Fruit fly (Drosophila melanogaster) whole organism, embryonic: ENCODE measurements around the gene CNPYb.

Source experiments
- Aef1 ChIP-seq: fragments of 200-800 bp; sonication (Bioruptor generic); IDR thresholded peaks from 3 replicates; pipeline ENCODE4 v1.3.6; 2022; ENCODE audit warnings: missing biosample characterization, missing genetic modification characterization
- Awh ChIP-seq: fragments of 200-800 bp; sonication (Bioruptor generic); IDR thresholded peaks from 2 replicates; pipeline ENCODE4, ENCODE4 v1.3.6; 2022; ENCODE audit warnings: missing biosample characterization, missing genetic modification characterization
- BEAF-32 ChIP-seq: fragments of 200-800 bp; sonication (Bioruptor generic); optimal IDR thresholded peaks from 3 replicates; lab custom pipeline; 2017; ENCODE audit warnings: missing biosample characterization, missing genetic modification characterization, mild to moderate bottlenecking, moderate library complexity, missing genetic modification reagents
- CG11504 ChIP-seq: fragments of 200-800 bp; sonication (Bioruptor generic); optimal IDR thresholded peaks from 3 replicates; lab custom pipeline; 2019; ENCODE audit warnings: missing biosample characterization, mild to moderate bottlenecking, missing genetic modification characterization, moderate library complexity
- CG12299 ChIP-seq: fragments of 200-800 bp; sonication (Bioruptor generic); optimal IDR thresholded peaks from 2 replicates; lab custom pipeline; 2018; ENCODE audit warnings: missing biosample characterization, mild to moderate bottlenecking, missing genetic modification characterization
- CG12659 ChIP-seq: fragments of 200-800 bp; sonication (Bioruptor generic); optimal IDR thresholded peaks from 3 replicates; lab custom pipeline; 2017; ENCODE audit warnings: mild to moderate bottlenecking, missing biosample characterization, missing genetic modification reagents, missing genetic modification characterization
- CG14050 ChIP-seq: fragments of 200-800 bp; sonication (Bioruptor generic); IDR thresholded peaks from 3 replicates; pipeline ENCODE4 v1.3.6; 2022; ENCODE audit warnings: missing biosample characterization, missing genetic modification characterization
- CG15011 ChIP-seq: fragments of 200-800 bp; sonication (Bioruptor generic); optimal IDR thresholded peaks from 3 replicates; lab custom pipeline; 2018; ENCODE audit warnings: missing biosample characterization, mild to moderate bottlenecking, missing genetic modification characterization
- CG1647 ChIP-seq: fragments of 200-800 bp; sonication (Bioruptor generic); optimal IDR thresholded peaks from 3 replicates; lab custom pipeline; 2016; ENCODE audit warnings: missing biosample characterization, missing genetic modification characterization
- CG16779 ChIP-seq: fragments of 200-800 bp; sonication (Bioruptor generic); IDR thresholded peaks from 2 replicates; pipeline ENCODE4 v1.3.6; 2022; ENCODE audit warnings: missing biosample characterization, missing genetic modification characterization
- CG17802 ChIP-seq: fragments of 200-800 bp; sonication (Bioruptor generic); optimal IDR thresholded peaks from 2 replicates; lab custom pipeline; 2018; ENCODE audit warnings: missing biosample characterization, mild to moderate bottlenecking, missing genetic modification characterization, moderate library complexity
- CG2116 ChIP-seq: fragments of 200-800 bp; sonication (Bioruptor generic); optimal IDR thresholded peaks from 3 replicates; lab custom pipeline; 2018; ENCODE audit warnings: missing biosample characterization, mild to moderate bottlenecking, missing genetic modification characterization
- CG2712 ChIP-seq: fragments of 200-800 bp; optimal IDR thresholded peaks from 3 replicates; lab custom pipeline; 2019; ENCODE audit warnings: missing biosample characterization, mild to moderate bottlenecking, missing genetic modification characterization, moderate library complexity
- CG31224 ChIP-seq: fragments of 200-800 bp; sonication (Bioruptor generic); IDR thresholded peaks from 2 replicates; pipeline ENCODE4 v1.3.6; 2022; ENCODE audit warnings: missing biosample characterization, missing genetic modification characterization
- CG31365 ChIP-seq: fragments of 200-800 bp; sonication (Bioruptor generic); optimal IDR thresholded peaks from 2 replicates; lab custom pipeline; 2018; ENCODE audit warnings: missing biosample characterization, mild to moderate bottlenecking, missing genetic modification characterization
- CG3726 ChIP-seq: fragments of 200-800 bp; sonication (Bioruptor generic); IDR thresholded peaks from 3 replicates; pipeline ENCODE4, ENCODE4 v1.3.6; 2022; ENCODE audit warnings: missing biosample characterization, missing genetic modification characterization
- CG3838 ChIP-seq: fragments of 200-800 bp; sonication (Bioruptor generic); optimal IDR thresholded peaks from 3 replicates; lab custom pipeline; 2016; ENCODE audit warnings: missing biosample characterization, missing genetic modification characterization
- CG4282 ChIP-seq: fragments of 200-800 bp; sonication (Bioruptor generic); optimal IDR thresholded peaks from 2 replicates; lab custom pipeline; 2016; ENCODE audit warnings: missing biosample characterization, missing genetic modification characterization
- CG4424 ChIP-seq: fragments of 200-800 bp; sonication (Bioruptor generic); optimal IDR thresholded peaks from 3 replicates; lab custom pipeline; 2016; ENCODE audit warnings: missing biosample characterization, missing genetic modification characterization
- CG7963 ChIP-seq: fragments of 200-800 bp; sonication (Bioruptor generic); IDR thresholded peaks from 3 replicates; pipeline ENCODE4 v1.3.6; 2022; ENCODE audit warnings: missing biosample characterization, missing genetic modification characterization; ENCODE audit not compliant: partially characterized antibody
- CG8281 ChIP-seq: fragments of 200-800 bp; sonication (Bioruptor generic); optimal IDR thresholded peaks from 2 replicates; lab custom pipeline; 2018; ENCODE audit warnings: missing biosample characterization, mild to moderate bottlenecking, missing genetic modification characterization, moderate library complexity
- CG8765 ChIP-seq: fragments of 200-800 bp; sonication (Bioruptor generic); IDR thresholded peaks from 2 replicates; pipeline ENCODE4 v1.3.6; 2022; ENCODE audit warnings: missing biosample characterization, missing genetic modification characterization
- CG9932 ChIP-seq: fragments of 200-800 bp; sonication (Bioruptor generic); IDR thresholded peaks from 2 replicates; pipeline ENCODE4 v1.3.6; 2022; ENCODE audit warnings: missing biosample characterization, missing genetic modification characterization
- GATAe ChIP-seq: fragments of 200-800 bp; sonication (Bioruptor generic); conservative IDR thresholded peaks from 2 replicates; pipeline ENCODE4 v1.3.6; 2022; ENCODE audit warnings: missing biosample characterization, missing genetic modification characterization
- HmgZ ChIP-seq: fragments of 200-800 bp; sonication (Bioruptor generic); optimal IDR thresholded peaks from 2 replicates; lab custom pipeline; 2018; ENCODE audit warnings: missing biosample characterization, mild to moderate bottlenecking, missing genetic modification characterization
- Hr3 ChIP-seq: fragments of 200-800 bp; sonication (Bioruptor generic); optimal IDR thresholded peaks from 3 replicates; lab custom pipeline; 2016; ENCODE audit warnings: missing biosample characterization, missing genetic modification characterization
- Lim3 ChIP-seq: fragments of 200-800 bp; sonication (Bioruptor generic); IDR thresholded peaks from 2 replicates; pipeline ENCODE4 v1.3.6; 2022; ENCODE audit warnings: missing biosample characterization, missing genetic modification characterization
- NC2β ChIP-seq: fragments of 200-800 bp; sonication (Bioruptor generic); optimal IDR thresholded peaks from 2 replicates; lab custom pipeline; 2016; ENCODE audit warnings: missing biosample characterization, missing genetic modification characterization
- NfI ChIP-seq: fragments of 200-800 bp; sonication (Bioruptor generic); optimal IDR thresholded peaks from 3 replicates; lab custom pipeline; 2018; ENCODE audit warnings: missing biosample characterization, mild to moderate bottlenecking, missing genetic modification characterization, moderate library complexity
- Sry-β ChIP-seq: fragments of 200-800 bp; sonication (Bioruptor generic); optimal IDR thresholded peaks from 2 replicates; lab custom pipeline; 2018; ENCODE audit warnings: missing biosample characterization, mild to moderate bottlenecking, missing genetic modification characterization, moderate library complexity
- ap ChIP-seq: fragments of 200-800 bp; sonication (Bioruptor generic); IDR thresholded peaks from 2 replicates; pipeline ENCODE4 v1.3.6; 2022; ENCODE audit warnings: missing biosample characterization, missing genetic modification characterization
- btn ChIP-seq: fragments of 200-800 bp; sonication (Bioruptor generic); optimal IDR thresholded peaks from 2 replicates; lab custom pipeline; 2016; ENCODE audit warnings: missing biosample characterization, missing genetic modification characterization
- ci ChIP-seq: fragments of 200-800 bp; sonication (Bioruptor generic); IDR thresholded peaks from 3 replicates; pipeline ENCODE4 v1.3.6; 2022; ENCODE audit warnings: missing biosample characterization, missing genetic modification characterization
- cwo ChIP-seq: fragments of 200-800 bp; sonication (Bioruptor generic); optimal IDR thresholded peaks from 3 replicates; lab custom pipeline; 2017; ENCODE audit warnings: missing biosample characterization, missing genetic modification characterization, mild to moderate bottlenecking, moderate library complexity, missing genetic modification reagents
- dm ChIP-seq: fragments of 200-800 bp; sonication (Bioruptor generic); optimal IDR thresholded peaks from 3 replicates; lab custom pipeline; 2016; ENCODE audit warnings: missing biosample characterization, missing genetic modification characterization
- esg ChIP-seq: fragments of 200-800 bp; sonication (Bioruptor generic); conservative IDR thresholded peaks from 2 replicates; pipeline ENCODE4 v1.3.6; 2022; ENCODE audit warnings: missing biosample characterization, missing genetic modification characterization
- ham ChIP-seq: fragments of 200-800 bp; sonication (Bioruptor generic); IDR thresholded peaks from 2 replicates; pipeline ENCODE4 v1.3.6; 2022; ENCODE audit warnings: missing biosample characterization, missing genetic modification characterization
- her ChIP-seq: fragments of 200-800 bp; sonication (Bioruptor generic); optimal IDR thresholded peaks from 2 replicates; lab custom pipeline; 2016; ENCODE audit warnings: missing biosample characterization, missing genetic modification characterization
- inv ChIP-seq: fragments of 200-800 bp; sonication (Bioruptor generic); IDR thresholded peaks from 2 replicates; pipeline ENCODE4 v1.3.6; 2022; ENCODE audit warnings: missing biosample characterization, missing genetic modification characterization; ENCODE audit not compliant: partially characterized antibody
- kay ChIP-seq: fragments of 200-800 bp; sonication (Bioruptor generic); optimal IDR thresholded peaks from 2 replicates; lab custom pipeline; 2016; ENCODE audit warnings: missing biosample characterization, missing genetic modification characterization
- nom ChIP-seq: fragments of 200-800 bp; sonication (Bioruptor generic); optimal IDR thresholded peaks from 2 replicates; lab custom pipeline; 2017; ENCODE audit warnings: missing biosample characterization, missing genetic modification characterization, mild to moderate bottlenecking, moderate library complexity, missing genetic modification reagents
- sc ChIP-seq, 3 experiments: fragments of >200 bp in 2 of 3; fragments of 200-800 bp in 1 of 3; sonication (Bioruptor generic) in 1 of 3; optimal IDR thresholded peaks; 2 replicates in 2 of 3; 3 replicates in 1 of 3; lab custom pipeline; 2017; ENCODE audit warnings: mild to moderate bottlenecking in 1 of 3, missing biosample characterization in 1 of 3, missing genetic modification characterization in 1 of 3, missing genetic modification reagents in 1 of 3
- schlank ChIP-seq: fragments of 200-800 bp; sonication (Bioruptor generic); optimal IDR thresholded peaks from 2 replicates; lab custom pipeline; 2018; ENCODE audit warnings: missing biosample characterization, mild to moderate bottlenecking, missing genetic modification characterization
- seq ChIP-seq: fragments of 200-800 bp; sonication (Bioruptor generic); IDR thresholded peaks from 2 replicates; pipeline ENCODE4 v1.3.6; 2022; ENCODE audit warnings: missing biosample characterization, missing genetic modification characterization
- so ChIP-seq: fragments of 200-800 bp; sonication (Bioruptor generic); IDR thresholded peaks from 3 replicates; pipeline ENCODE4 v1.3.6; 2022; ENCODE audit warnings: missing biosample characterization, missing genetic modification characterization
- stwl ChIP-seq: fragments of 200-800 bp; sonication (Bioruptor generic); optimal IDR thresholded peaks from 3 replicates; lab custom pipeline; 2018; ENCODE audit warnings: missing biosample characterization, mild to moderate bottlenecking, missing genetic modification characterization, moderate library complexity
- tx ChIP-seq: fragments of 200-800 bp; sonication (Bioruptor generic); optimal IDR thresholded peaks from 2 replicates; lab custom pipeline; 2016; ENCODE audit warnings: missing biosample characterization, missing genetic modification characterization
- unc-4 ChIP-seq: fragments of 200-800 bp; sonication (Bioruptor generic); IDR thresholded peaks from 2 replicates; pipeline ENCODE4 v1.3.6; 2022; ENCODE audit warnings: missing biosample characterization, missing genetic modification characterization; ENCODE audit not compliant: partially characterized antibody
- unpg ChIP-seq: fragments of 200-800 bp; sonication (Bioruptor generic); optimal IDR thresholded peaks from 3 replicates; lab custom pipeline; 2018; ENCODE audit warnings: missing biosample characterization, mild to moderate bottlenecking, missing genetic modification characterization, moderate library complexity
- vnd ChIP-seq: fragments of 200-800 bp; sonication (Bioruptor generic); IDR thresholded peaks from 3 replicates; pipeline ENCODE4 v1.3.6; 2022; ENCODE audit warnings: missing biosample characterization, missing genetic modification characterization; ENCODE audit not compliant: partially characterized antibody

CNPYb gene

dm6 chr3L:19097665-19098082 is 1.7 kb upstream of the CNPYb start, which contains the start of the genes Naxd and CG14079 (continued):
- TF ChIP-seq inv (GFP tag; lab: Robert Waterston, UW) (no peak; the same call in 1 of the 2 replicates), Sry-β (GFP tag; lab: Kevin White, UChicago) (peak; percentile 12), Lim3 (no peak), dm (GFP tag; lab: Kevin White, UChicago) (no peak), ham (no peak), CG4424 (GFP tag; lab: Kevin White, UChicago) (peak; percentile 38), btn (GFP tag; lab: Kevin White, UChicago) (no peak), schlank (tag; lab: Kevin White, UChicago) (no peak), cwo (GFP tag; lab: Kevin White, UChicago) (no peak), her (no peak), CG3726 (GFP tag; lab: Robert Waterston, UW) (no peak), CG1647 (GFP tag; lab: Kevin White, UChicago) (no peak), unpg (GFP tag; lab: Kevin White, UChicago) (peak; percentile 77), seq (GFP tag; lab: Robert Waterston, UW) (0 out of 2 replicates have a peak, but pooled peaks have one; percentile 12), stwl (tag; lab: Kevin White, UChicago) (peak; percentile 7), Awh (GFP tag; lab: Robert Waterston, UW) (peak; percentile 64; the same call in 1 of the 2 replicates), CG11504 (peak; percentile 65), BEAF-32 (GFP tag; lab: Kevin White, UChicago) (peak; percentile 62), vnd (GFP tag; lab: Robert Waterston, UW) (0 out of 3 replicates have a peak, but pooled peaks have one; percentile 26), kay (GFP tag; lab: Kevin White, UChicago) (no peak), CG2712 (tag; lab: Kevin White, UChicago) (peak; percentile 73), CG31224 (0 out of 2 replicates have a peak, but pooled peaks have one; percentile 29), ap (peak; percentile 68), sc (optimal IDR thresholded peaks at IDR 0.05; lab: Kevin White, UChicago) (no peak), sc (GFP tag; optimal IDR thresholded peaks at IDR 0.05; lab: Kevin White, UChicago) (peak; percentile 15), NfI (peak; percentile 68), unc-4 (GFP tag; lab: Robert Waterston, UW) (no peak), CG8281 (tag; lab: Kevin White, UChicago) (no peak), CG17802 (peak; percentile 38), CG9932 (GFP tag; lab: Robert Waterston, UW) (peak; percentile 68), CG3838 (no peak), CG12299 (tag; lab: Kevin White, UChicago) (peak; percentile 47), esg (GFP tag; lab: Robert Waterston, UW) (peak; percentile 69), CG4282 (GFP tag; lab: Kevin White, UChicago) (no peak), NC2β (GFP tag; lab: Kevin White, UChicago) (no peak), ci (GFP tag; lab: Robert Waterston, UW) (peak; percentile 78), so (GFP tag; lab: Robert Waterston, UW) (peak; percentile 45; the same call in 1 of the 3 replicates), CG31365 (tag; lab: Kevin White, UChicago) (no peak), Hr3 (GFP tag; lab: Kevin White, UChicago) (peak; percentile 73), HmgZ (tag; lab: Kevin White, UChicago) (peak; percentile 55), CG8765 (peak; percentile 11; the same call in 1 of the 2 replicates), CG12659 (GFP tag; lab: Kevin White, UChicago) (peak; percentile 74), GATAe (no peak; the same call in 1 of the 2 replicates), CG16779 (GFP tag; lab: Robert Waterston, UW) (no peak), CG7963 (no peak), CG14050 (GFP tag; lab: Robert Waterston, UW) (no peak; the same call in 2 of the 3 replicates), nom (GFP tag; lab: Kevin White, UChicago) (peak; percentile 61), Aef1 (GFP tag; lab: Robert Waterston, UW) (peak; percentile 59), CG2116 (GFP tag; lab: Kevin White, UChicago) (peak; percentile 46), CG15011 (GFP tag; lab: Kevin White, UChicago) (no peak), tx (GFP tag; lab: Kevin White, UChicago) (no peak)
